Worm (Caenorhabditis elegans) whole organism, L4 larva: Measurements from ENCODE around the gene F42H10.2.

Experiments used
- D1046.2 ChIP-seq: fragments of 200-800 bp; sonication (Bioruptor generic); IDR thresholded peaks from 2 replicates; pipeline ENCODE4 v1.3.6; 2022; ENCODE audit warnings: missing genetic modification characterization, missing compliant biosample characterization
- F44E2.7 ChIP-seq: fragments of 200-800 bp; sonication (Bioruptor generic); IDR thresholded peaks from 2 replicates; pipeline ENCODE4 v2.1.2; 2022; ENCODE audit warnings: missing genetic modification characterization, missing compliant biosample characterization
- T26A8.4 ChIP-seq: fragments of 200-800 bp; sonication (Bioruptor generic); IDR thresholded peaks from 2 replicates; pipeline ENCODE4 v1.3.6; 2022; ENCODE audit warnings: missing genetic modification characterization, missing compliant biosample characterization
- aha-1 ChIP-seq: fragments of 150-350 bp; peaks from one replicate; lab custom pipeline; 2014; ENCODE audit warnings: missing biosample characterization, missing genetic modification characterization
- ama-1 ChIP-seq: fragments of 150-350 bp; optimal IDR thresholded peaks from 2 replicates; lab custom pipeline; 2014; ENCODE audit warnings: inconsistent platforms, mixed read lengths
- ceh-28 ChIP-seq: fragments of 150-350 bp; optimal IDR thresholded peaks from 2 replicates; lab custom pipeline; 2014; ENCODE audit warnings: missing biosample characterization, missing genetic modification reagents, missing genetic modification characterization
- ceh-44 ChIP-seq: fragments of 200-800 bp; sonication (Bioruptor generic); IDR thresholded peaks from 2 replicates; pipeline ENCODE4 v1.3.6; 2022; ENCODE audit warnings: missing genetic modification reagents, missing genetic modification characterization, missing compliant biosample characterization
- ceh-82 ChIP-seq: sonication (generic microtip); optimal IDR thresholded peaks from 2 replicates; lab custom pipeline; 2017; ENCODE audit warnings: missing biosample characterization, missing genetic modification characterization
- daf-16 ChIP-seq, 3 experiments: sonication (generic microtip); optimal IDR thresholded peaks; 2 replicates each; lab custom pipeline; 2016 to 2017; ENCODE audit warnings: missing genetic modification characterization in 3 of 3, missing genetic modification reagents in 3 of 3, mild to moderate bottlenecking in 2 of 3, missing compliant biosample characterization in 2 of 3, missing biosample characterization in 1 of 3, moderate library complexity in 1 of 3
- dmd-9 ChIP-seq: fragments of 200-800 bp; sonication (Bioruptor generic); IDR thresholded peaks from 2 replicates; pipeline ENCODE4 v1.3.6; 2022; ENCODE audit warnings: missing genetic modification reagents, missing genetic modification characterization, missing compliant biosample characterization
- dpl-1 ChIP-seq: fragments of 150-350 bp; optimal IDR thresholded peaks from 2 replicates; lab custom pipeline; 2014; ENCODE audit warnings: missing biosample characterization, missing genetic modification reagents, missing genetic modification characterization
- duxl-1 ChIP-seq: sonication (generic microtip); optimal IDR thresholded peaks from 2 replicates; lab custom pipeline; 2016; ENCODE audit warnings: mild to moderate bottlenecking, missing genetic modification characterization, moderate library complexity, missing compliant biosample characterization; ENCODE audit not compliant: poor library complexity
- egl-43 ChIP-seq: fragments of 200-800 bp; sonication (Bioruptor generic); IDR thresholded peaks from 2 replicates; pipeline ENCODE4 v1.3.6; 2022; ENCODE audit warnings: missing genetic modification reagents, missing genetic modification characterization, missing compliant biosample characterization
- fkh-10 ChIP-seq: fragments of 150-350 bp; optimal IDR thresholded peaks from 2 replicates; lab custom pipeline; 2014; ENCODE audit warnings: missing biosample characterization, missing genetic modification reagents, missing genetic modification characterization
- hmg-1.1 ChIP-seq: fragments of 200-800 bp; sonication (Bioruptor generic); IDR thresholded peaks from 2 replicates; pipeline ENCODE4 v1.3.6; 2022; ENCODE audit warnings: missing genetic modification reagents, missing genetic modification characterization, missing compliant biosample characterization
- jun-1 ChIP-seq: fragments of 150-350 bp; optimal IDR thresholded peaks from 2 replicates; lab custom pipeline; 2014; ENCODE audit warnings: missing biosample characterization, missing genetic modification reagents, missing genetic modification characterization
- lin-1 ChIP-seq: fragments of 200-800 bp; sonication (Bioruptor generic); IDR thresholded peaks from 2 replicates; pipeline ENCODE4 v1.3.6; 2022; ENCODE audit warnings: missing genetic modification reagents, missing genetic modification characterization, missing compliant biosample characterization
- lir-3 ChIP-seq: sonication (generic microtip); optimal IDR thresholded peaks from 2 replicates; lab custom pipeline; 2016; ENCODE audit warnings: mild to moderate bottlenecking, missing genetic modification characterization, missing compliant biosample characterization
- lsy-2 ChIP-seq, 2 experiments: fragments of 150-350 bp in 1 of 2; sonication (generic microtip) in 1 of 2; optimal IDR thresholded peaks; 2 replicates each; lab custom pipeline; 2014 to 2017; ENCODE audit warnings: missing biosample characterization in 2 of 2, missing genetic modification characterization in 2 of 2
- mep-1 ChIP-seq: fragments of 150-350 bp; sonication (generic microtip); optimal IDR thresholded peaks from 3 replicates; lab custom pipeline; 2014; ENCODE audit warnings: missing biosample characterization, missing genetic modification characterization
- nhr-237 ChIP-seq: sonication (generic microtip); optimal IDR thresholded peaks from 2 replicates; lab custom pipeline; 2017; ENCODE audit warnings: missing biosample characterization, missing genetic modification characterization
- nhr-28 ChIP-seq: fragments of 150-350 bp; optimal IDR thresholded peaks from 2 replicates; lab custom pipeline; 2014; ENCODE audit warnings: missing biosample characterization, missing genetic modification characterization
- nhr-76 ChIP-seq: fragments of 150-350 bp; optimal IDR thresholded peaks from 2 replicates; lab custom pipeline; 2014; ENCODE audit warnings: missing biosample characterization, missing genetic modification characterization
- nhr-77 ChIP-seq: fragments of 150-350 bp; optimal IDR thresholded peaks from 2 replicates; lab custom pipeline; 2014; ENCODE audit warnings: missing biosample characterization, missing genetic modification characterization
- pha-4 ChIP-seq, 2 experiments: fragments of 150-350 bp in 1 of 2; fragments of 200-800 bp in 1 of 2; sonication (Bioruptor generic) in 1 of 2; IDR thresholded peaks in 1 of 2; optimal IDR thresholded peaks in 1 of 2; 2 replicates each; pipeline versions ENCODE4 v1.3.6 to Lab custom; 2014 to 2022; ENCODE audit warnings: missing genetic modification characterization in 2 of 2, missing genetic modification reagents in 2 of 2, missing biosample characterization in 1 of 2, missing compliant biosample characterization in 1 of 2
- pqm-1 ChIP-seq: sonication (generic microtip); optimal IDR thresholded peaks from 2 replicates; lab custom pipeline; 2017; ENCODE audit warnings: missing biosample characterization, missing genetic modification characterization
- saeg-2 ChIP-seq: fragments of 200-800 bp; sonication (Bioruptor generic); IDR thresholded peaks from 2 replicates; pipeline ENCODE4 v1.3.6; 2022; ENCODE audit warnings: missing genetic modification reagents, missing genetic modification characterization, missing compliant biosample characterization
- set-16 ChIP-seq: fragments of 200-800 bp; sonication (Bioruptor generic); IDR thresholded peaks from 2 replicates; pipeline ENCODE4 v1.3.6; 2022; ENCODE audit warnings: missing genetic modification reagents, missing genetic modification characterization, missing compliant biosample characterization
- skn-1 ChIP-seq: fragments of 150-350 bp; optimal IDR thresholded peaks from 2 replicates; lab custom pipeline; 2014; ENCODE audit warnings: missing biosample characterization, missing genetic modification characterization
- unc-130 ChIP-seq: sonication (generic microtip); optimal IDR thresholded peaks from 2 replicates; lab custom pipeline; 2016; ENCODE audit warnings: missing genetic modification reagents, missing genetic modification characterization, missing compliant biosample characterization
- unc-62 ChIP-seq, 3 experiments: fragments of 150-350 bp in 1 of 3; sonication (generic microtip); optimal IDR thresholded peaks in 2 of 3; peaks in 1 of 3; 1 replicate in 1 of 3; 2 replicates in 2 of 3; lab custom pipeline; 2014 to 2017; ENCODE audit warnings: missing biosample characterization in 3 of 3, missing genetic modification characterization in 3 of 3, missing genetic modification reagents in 3 of 3, missing genotype in 1 of 3
- vab-7 ChIP-seq: fragments of 200-800 bp; sonication (Bioruptor generic); IDR thresholded peaks from 2 replicates; pipeline ENCODE4 v1.3.6; 2022; ENCODE audit warnings: missing genetic modification reagents, missing genetic modification characterization, missing compliant biosample characterization
- zfp-3 ChIP-seq: fragments of 200-800 bp; sonication (Bioruptor generic); conservative IDR thresholded peaks from 2 replicates; pipeline ENCODE4 v1.3.6; 2022; ENCODE audit warnings: missing genetic modification reagents, missing genetic modification characterization, missing compliant biosample characterization
- ztf-11 ChIP-seq: fragments of 150-350 bp; optimal IDR thresholded peaks from 2 replicates; lab custom pipeline; 2014; ENCODE audit warnings: missing biosample characterization, missing genetic modification characterization

Gene F42H10.2

DNA sequence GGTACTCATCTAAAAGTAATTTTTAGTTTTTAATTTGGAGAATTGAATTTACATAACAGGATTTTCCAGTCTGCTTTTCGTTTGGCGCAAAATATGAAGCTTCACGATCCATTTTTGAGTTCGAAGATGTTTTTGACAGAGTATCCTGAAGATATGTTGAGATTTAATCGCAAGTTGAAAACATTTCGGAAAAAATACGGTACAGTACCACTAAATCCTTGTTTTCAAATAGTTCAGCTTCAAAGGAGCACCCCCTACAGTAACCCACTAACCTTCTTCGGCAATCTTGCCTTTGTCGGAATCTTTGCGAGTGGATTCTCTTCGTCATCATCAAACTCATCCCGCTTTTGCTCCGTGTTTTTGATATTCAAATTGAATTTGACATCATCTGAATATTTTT lies 28.6 kb downstream of the F42H10.2 start:
- TF ChIP-seq egl-43 (0 out of 2 replicates have a peak, but pooled peaks have one; percentile 11), hmg-1.1 (GFP tag; lab: Robert Waterston, UW) (0 out of 2 replicates have a peak, but pooled peaks have one; percentile 12), T26A8.4 (GFP tag; lab: Robert Waterston, UW) (peak; percentile 34; the same call in 1 of the 2 replicates), nhr-28 (tag; lab: Kevin White, UChicago) (no peak), ama-1 (peak; percentile 58), jun-1 (tag; lab: Kevin White, UChicago) (peak; percentile 66), aha-1 (tag; lab: Kevin White, UChicago) (peak; percentile 38), nhr-76 (tag; lab: Kevin White, UChicago) (no peak)

DNA sequence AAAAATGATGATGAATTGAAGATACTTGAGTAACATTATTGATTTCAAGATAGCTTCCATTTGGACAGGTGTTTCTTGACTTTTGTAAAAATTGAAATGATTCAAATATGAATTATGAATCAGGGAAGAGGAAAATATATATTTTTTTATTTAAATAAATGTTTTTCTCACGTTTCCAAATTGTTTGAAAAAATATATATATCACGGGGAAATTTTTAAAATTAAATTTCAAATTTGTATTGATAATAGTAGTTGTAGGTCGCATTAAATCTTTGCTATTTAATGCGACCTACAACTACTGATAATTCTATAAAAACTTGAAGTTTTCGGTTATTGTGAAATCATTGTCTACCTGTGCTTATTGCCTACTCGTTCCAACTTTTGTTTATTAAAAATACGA lies 29.5 kb downstream of the F42H10.2 start, which contains the start of gene ZC21.8:
TSS of gene ZC21.8 (minus strand) at position 101 of the 400 bp plus-strand sequence.
- no peak for TF ChIP-seq mep-1 (tag; lab: Kevin White, UChicago)
- no peak for TF ChIP-seq set-16 (GFP tag; lab: Robert Waterston, UW)
- TF ChIP-seq lir-3 (tag; lab: Kevin White, UChicago), result no peak
- no peak for TF ChIP-seq nhr-77 (tag; lab: Kevin White, UChicago)
- no peak for TF ChIP-seq unc-130 (GFP tag; lab: Kevin White, UChicago)
- TF ChIP-seq duxl-1 (tag; lab: Kevin White, UChicago), result no peak
- TF ChIP-seq vab-7, result no peak
- no peak for TF ChIP-seq saeg-2 (GFP tag; lab: Robert Waterston, UW)
- TF ChIP-seq ceh-28 (tag; lab: Kevin White, UChicago), result no peak

ce11 chrIII:8520589-8520988 lies 30.2 kb downstream of the F42H10.2 start:
- TF ChIP-seq F44E2.7 (GFP tag; lab: Robert Waterston, UW), result no peak
- no peak for TF ChIP-seq skn-1 (tag; lab: Kevin White, UChicago)
- TF ChIP-seq ceh-82 (tag; lab: Kevin White, UChicago), result no peak
- TF ChIP-seq nhr-237, result no peak
- no peak for TF ChIP-seq dmd-9
- no peak for TF ChIP-seq D1046.2 (GFP tag; lab: Robert Waterston, UW)
- TF ChIP-seq ceh-44 (GFP tag; lab: Robert Waterston, UW), result no peak
- TF ChIP-seq zfp-3 (GFP tag; lab: Robert Waterston, UW), result no peak
- TF ChIP-seq daf-16 (GFP tag; optimal IDR thresholded peaks at IDR 0.05; lab: Kevin White, UChicago), result no peak
- no peak for TF ChIP-seq daf-16 (tag; optimal IDR thresholded peaks at IDR 0.05; lab: Kevin White, UChicago)
- no peak for TF ChIP-seq dpl-1 (GFP tag; lab: Kevin White, UChicago)
- TF ChIP-seq ztf-11 (tag; lab: Kevin White, UChicago), result no peak
- TF ChIP-seq lsy-2 (tag; optimal IDR thresholded peaks at IDR 0.05; lab: Kevin White, UChicago), result no peak

- TF ChIP-seq aha-1 (tag; lab: Kevin White, UChicago), result peak; percentile 54
- TF ChIP-seq pqm-1, result no peak
- peak in 1 of 2 experiments; percentile 93 for TF ChIP-seq unc-62 (GFP tag; optimal IDR thresholded peaks at IDR 0.05 in 1 of 2; lab: Kevin White, UChicago)
- TF ChIP-seq unc-62 (tag; optimal IDR thresholded peaks at IDR 0.05; lab: Kevin White, UChicago), result no peak
- TF ChIP-seq pha-4 (GFP tag; IDR thresholded peaks at IDR 0.05; lab: Robert Waterston, UW), result no peak
- TF ChIP-seq pha-4 (tag; optimal IDR thresholded peaks at IDR 0.05; lab: Kevin White, UChicago), result peak; percentile 55
- TF ChIP-seq, all 104 proteins: peak for 3
Measured at ce11 chrIII:8521654-8522392, 31.4 kb downstream of the F42H10.2 start.

DNA sequence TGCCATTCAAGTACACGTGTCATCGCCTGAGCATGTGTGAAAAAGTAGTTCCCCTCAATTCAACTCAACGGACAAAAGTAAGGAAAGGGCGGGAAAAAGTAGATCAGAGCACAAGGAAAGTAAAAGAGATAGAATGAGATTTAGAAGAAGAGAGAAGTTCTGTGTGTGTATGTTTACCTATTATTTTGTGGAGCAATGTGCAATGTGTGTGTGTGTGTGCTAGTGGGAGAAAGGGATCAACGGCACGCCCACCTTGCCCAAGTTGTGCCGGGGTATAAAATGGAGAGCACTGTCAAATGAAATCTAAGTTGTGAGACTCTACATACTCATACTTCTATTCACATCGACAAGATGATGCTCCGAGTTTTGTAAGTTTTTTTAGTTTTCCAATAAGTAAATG lies 34.4 kb downstream of the F42H10.2 start, which contains the start of gene idpp-15:
TSS of gene idpp-15 (plus strand) at position 301 of the 400 bp plus-strand sequence.
- no peak for TF ChIP-seq pqm-1
- no peak for TF ChIP-seq lin-1
- TF ChIP-seq nhr-76 (tag; lab: Kevin White, UChicago), result no peak
- TF ChIP-seq fkh-10 (GFP tag; lab: Kevin White, UChicago), result no peak
- TF ChIP-seq, all 104 proteins: peak for 0
